Worm (Caenorhabditis elegans) whole organism, L4/young adult: ENCODE measurements around the gene spat-2.

ENCODE experiments used
- W03F9.2 ChIP-seq: fragments of 150-350 bp; optimal IDR thresholded peaks from 2 replicates; lab custom pipeline; 2014; ENCODE audit warnings: missing biosample characterization, missing genetic modification characterization
- dao-5 ChIP-seq: sonication (generic microtip); optimal IDR thresholded peaks from 2 replicates; lab custom pipeline; 2016; ENCODE audit warnings: missing genotype, missing genetic modification characterization, moderate library complexity, missing compliant biosample characterization
- him-1 ChIP-seq: sonication (generic microtip); optimal IDR thresholded peaks from 2 replicates; lab custom pipeline; 2016; ENCODE audit warnings: missing genotype, missing genetic modification reagents, missing genetic modification characterization, missing compliant biosample characterization

- TF ChIP-seq dao-5 (tag; lab: Kevin White, UChicago) (no peak), him-1 (tag; lab: Kevin White, UChicago) (no peak), W03F9.2 (tag; lab: Kevin White, UChicago) (no peak)
Measured at ce11 chrIII:11079445-11079844, 42.7 kb downstream of the spat-2 start, which contains the start of gene W09D6.4.
